Worm (Caenorhabditis elegans) whole organism, late embryonic: ENCODE results near the gene fshr-1.

Source experiments
- C38D4.7 ChIP-seq: fragments of 200-800 bp; sonication (Bioruptor generic); optimal IDR thresholded peaks from 2 replicates; lab custom pipeline; 2018; ENCODE audit warnings: mild to moderate bottlenecking, missing genetic modification characterization, moderate library complexity, missing compliant biosample characterization
- F13H6.1 ChIP-seq: sonication (generic microtip); optimal IDR thresholded peaks from 2 replicates; lab custom pipeline; 2016; ENCODE audit warnings: missing genetic modification characterization, missing compliant biosample characterization
- K09A11.1 ChIP-seq: sonication (generic microtip); optimal IDR thresholded peaks from 2 replicates; lab custom pipeline; 2017; ENCODE audit warnings: antibody characterized with exemption, mild to moderate bottlenecking, missing genetic modification characterization, missing compliant biosample characterization; ENCODE audit not compliant: insufficient read depth
- T23F11.4 ChIP-seq: fragments of 200-800 bp; sonication (Bioruptor generic); optimal IDR thresholded peaks from 2 replicates; lab custom pipeline; 2018; ENCODE audit warnings: mild to moderate bottlenecking, missing genetic modification characterization, missing compliant biosample characterization
- ceh-19 ChIP-seq: fragments of 200-800 bp; sonication (Bioruptor generic); optimal IDR thresholded peaks from 2 replicates; lab custom pipeline; 2018; ENCODE audit warnings: mild to moderate bottlenecking, missing genetic modification characterization, missing compliant biosample characterization
- ceh-30 ChIP-seq: fragments of 150-350 bp; optimal IDR thresholded peaks from 2 replicates; lab custom pipeline; 2014; ENCODE audit warnings: missing biosample characterization, missing genetic modification characterization
- ceh-31 ChIP-seq: sonication (generic microtip); optimal IDR thresholded peaks from 2 replicates; lab custom pipeline; 2016; ENCODE audit warnings: missing genetic modification characterization, missing compliant biosample characterization
- ceh-34 ChIP-seq: sonication (generic microtip); optimal IDR thresholded peaks from 2 replicates; lab custom pipeline; 2016; ENCODE audit warnings: mild to moderate bottlenecking, missing genetic modification characterization, missing compliant biosample characterization
- ceh-48 ChIP-seq: sonication (generic microtip); optimal IDR thresholded peaks from 2 replicates; lab custom pipeline; 2016; ENCODE audit warnings: missing genetic modification characterization, inconsistent platforms, missing compliant biosample characterization
- che-1 ChIP-seq: sonication (generic microtip); optimal IDR thresholded peaks from 2 replicates; lab custom pipeline; 2016; ENCODE audit warnings: mild to moderate bottlenecking, missing genetic modification characterization, missing compliant biosample characterization
- dve-1 ChIP-seq: sonication (generic microtip); optimal IDR thresholded peaks from 2 replicates; lab custom pipeline; 2017; ENCODE audit warnings: antibody characterized with exemption, mild to moderate bottlenecking, missing genetic modification characterization, missing compliant biosample characterization
- elt-2 ChIP-seq: sonication (generic microtip); optimal IDR thresholded peaks from 2 replicates; lab custom pipeline; 2016; ENCODE audit warnings: missing genetic modification reagents, missing genetic modification characterization, missing compliant biosample characterization
- ets-4 ChIP-seq: sonication (generic microtip); optimal IDR thresholded peaks from 2 replicates; lab custom pipeline; 2016; ENCODE audit warnings: missing genetic modification characterization, missing compliant biosample characterization
- fax-1 ChIP-seq: sonication (generic microtip); optimal IDR thresholded peaks from 2 replicates; lab custom pipeline; 2016; ENCODE audit warnings: missing genotype, missing genetic modification characterization, missing compliant biosample characterization
- fkh-10 ChIP-seq: fragments of 150-350 bp; optimal IDR thresholded peaks from 2 replicates; lab custom pipeline; 2014; ENCODE audit warnings: missing biosample characterization, missing genetic modification reagents, missing genetic modification characterization
- gmeb-2 ChIP-seq: sonication (generic microtip); optimal IDR thresholded peaks from 2 replicates; lab custom pipeline; 2016; ENCODE audit warnings: missing genetic modification characterization, inconsistent platforms, missing compliant biosample characterization
- hlh-13 ChIP-seq: fragments of 200-800 bp; sonication (Bioruptor generic); optimal IDR thresholded peaks from 2 replicates; lab custom pipeline; 2018; ENCODE audit warnings: mild to moderate bottlenecking, missing genetic modification characterization, missing compliant biosample characterization
- hlh-15 ChIP-seq: sonication (generic microtip); optimal IDR thresholded peaks from 2 replicates; lab custom pipeline; 2016; ENCODE audit warnings: missing genetic modification characterization, missing compliant biosample characterization
- hlh-30 ChIP-seq: sonication (generic microtip); optimal IDR thresholded peaks from 2 replicates; lab custom pipeline; 2017; ENCODE audit warnings: antibody characterized with exemption, missing genetic modification characterization, missing compliant biosample characterization; ENCODE audit not compliant: insufficient read depth
- hlh-8 ChIP-seq: sonication (generic microtip); optimal IDR thresholded peaks from 2 replicates; lab custom pipeline; 2016; ENCODE audit warnings: missing genotype, missing genetic modification characterization, missing compliant biosample characterization
- lim-6 ChIP-seq: sonication (generic microtip); optimal IDR thresholded peaks from 2 replicates; lab custom pipeline; 2016; ENCODE audit warnings: missing genetic modification characterization, missing compliant biosample characterization
- mec-3 ChIP-seq: sonication (generic microtip); optimal IDR thresholded peaks from 2 replicates; lab custom pipeline; 2016; ENCODE audit warnings: borderline replicate concordance, missing genetic modification characterization, missing compliant biosample characterization
- nfya-1 ChIP-seq: sonication (generic microtip); optimal IDR thresholded peaks from 2 replicates; lab custom pipeline; 2017; ENCODE audit warnings: missing genetic modification characterization, mild to moderate bottlenecking, missing compliant biosample characterization, antibody characterized with exemption, moderate library complexity
- nhr-232 ChIP-seq: sonication (generic microtip); optimal IDR thresholded peaks from 2 replicates; lab custom pipeline; 2016; ENCODE audit warnings: missing genetic modification characterization, missing compliant biosample characterization
- npax-4 ChIP-seq: sonication (generic microtip); optimal IDR thresholded peaks from 2 replicates; lab custom pipeline; 2016; ENCODE audit warnings: missing genetic modification characterization, missing compliant biosample characterization
- odd-2 ChIP-seq: sonication (generic microtip); optimal IDR thresholded peaks from 2 replicates; lab custom pipeline; 2017; ENCODE audit warnings: antibody characterized with exemption, mild to moderate bottlenecking, missing genetic modification characterization, missing compliant biosample characterization
- pag-3 ChIP-seq: sonication (generic microtip); optimal IDR thresholded peaks from 2 replicates; lab custom pipeline; 2016; ENCODE audit warnings: missing compliant biosample characterization, missing genetic modification characterization, borderline replicate concordance
- pat-9 ChIP-seq: fragments of 200-800 bp; sonication (Bioruptor generic); optimal IDR thresholded peaks from 2 replicates; lab custom pipeline; 2018; ENCODE audit warnings: mild to moderate bottlenecking, missing genetic modification characterization, moderate library complexity, missing compliant biosample characterization
- pha-2 ChIP-seq: sonication (generic microtip); optimal IDR thresholded peaks from 2 replicates; lab custom pipeline; 2017; ENCODE audit warnings: mild to moderate bottlenecking, missing genetic modification characterization, missing compliant biosample characterization
- pqm-1 ChIP-seq: sonication (generic microtip); optimal IDR thresholded peaks from 2 replicates; lab custom pipeline; 2016; ENCODE audit warnings: missing genetic modification characterization, missing compliant biosample characterization
- pros-1 ChIP-seq: fragments of 150-350 bp; optimal IDR thresholded peaks from 2 replicates; lab custom pipeline; 2014; ENCODE audit warnings: missing biosample characterization, missing genetic modification reagents, missing genetic modification characterization
- sox-2 ChIP-seq: fragments of 200-800 bp; sonication (Bioruptor generic); IDR thresholded peaks from 2 replicates; pipeline ENCODE4 v1.3.6; 2022; ENCODE audit warnings: missing genetic modification reagents, missing genetic modification characterization, missing compliant biosample characterization
- tbx-2 ChIP-seq: sonication (generic microtip); optimal IDR thresholded peaks from 2 replicates; lab custom pipeline; 2016; ENCODE audit warnings: missing genetic modification characterization, missing compliant biosample characterization
- tbx-7 ChIP-seq: sonication (generic microtip); optimal IDR thresholded peaks from 2 replicates; lab custom pipeline; 2016; ENCODE audit warnings: missing genotype, missing genetic modification characterization, missing compliant biosample characterization
- ttx-3 ChIP-seq: sonication (generic microtip); optimal IDR thresholded peaks from 2 replicates; lab custom pipeline; 2016; ENCODE audit warnings: missing genetic modification reagents, missing genetic modification characterization, missing compliant biosample characterization
- unc-86 ChIP-seq: sonication (generic microtip); optimal IDR thresholded peaks from 2 replicates; lab custom pipeline; 2016; ENCODE audit warnings: missing genetic modification characterization, missing compliant biosample characterization
- ztf-16 ChIP-seq: sonication (generic microtip); optimal IDR thresholded peaks from 2 replicates; lab custom pipeline; 2017; ENCODE audit warnings: missing genetic modification characterization, missing compliant biosample characterization

The fshr-1 gene

ce11 chrV:9927381-9927780 is 37.7 kb downstream of the fshr-1 start:
- no peak for TF ChIP-seq ceh-30 (tag; lab: Kevin White, UChicago)
- no peak for TF ChIP-seq tbx-7 (tag; lab: Kevin White, UChicago)
- no peak for TF ChIP-seq gmeb-2
- no peak for TF ChIP-seq mec-3 (tag; lab: Kevin White, UChicago)
- TF ChIP-seq hlh-15 (tag; lab: Kevin White, UChicago) = no peak

- TF ChIP-seq pros-1 (no peak), ttx-3 (no peak), npax-4 (tag; lab: Kevin White, UChicago) (no peak), lim-6 (tag; lab: Kevin White, UChicago) (no peak), hlh-13 (GFP tag; lab: Kevin White, UChicago) (no peak), ets-4 (tag; lab: Kevin White, UChicago) (no peak), pat-9 (no peak), hlh-30 (tag; lab: Kevin White, UChicago) (peak; percentile 19)
These were observed 38.3 kb downstream of the fshr-1 start for ce11 chrV:9927954-9928353.

ce11 chrV:9930612-9931065 is 41.0 kb downstream of the fshr-1 start, which contains the start of the genes rmh-2 and suds-3:
TSS of gene rmh-2 (minus strand) at chrV:9930775.
TSS of gene suds-3 (plus strand) at chrV:9931015.
- TF ChIP-seq ceh-34 (tag; lab: Kevin White, UChicago) = peak; percentile 65
- TF ChIP-seq odd-2 (tag; lab: Kevin White, UChicago) = no peak
- peak; percentile 43 for TF ChIP-seq nfya-1 (tag; lab: Kevin White, UChicago)
- no peak for TF ChIP-seq C38D4.7 (GFP tag; lab: Kevin White, UChicago)
- no peak for TF ChIP-seq T23F11.4 (GFP tag; lab: Kevin White, UChicago)
- no peak for TF ChIP-seq hlh-8 (tag; lab: Kevin White, UChicago)
- no peak for TF ChIP-seq dve-1 (tag; lab: Kevin White, UChicago)
- no peak for TF ChIP-seq pat-9
- no peak for TF ChIP-seq pag-3
- TF ChIP-seq ceh-19 = no peak
- TF ChIP-seq ceh-31 (tag; lab: Kevin White, UChicago) = peak; percentile 4
- peak; percentile 49 for TF ChIP-seq K09A11.1
- TF ChIP-seq tbx-2 (tag; lab: Kevin White, UChicago) = peak; percentile 38
- TF ChIP-seq unc-86 (tag; lab: Kevin White, UChicago) = no peak
- no peak for TF ChIP-seq pqm-1 (tag; lab: Kevin White, UChicago)
- peak; percentile 20 for TF ChIP-seq elt-2
- no peak for TF ChIP-seq mec-3 (tag; lab: Kevin White, UChicago)
- TF ChIP-seq ttx-3 = no peak
- no peak for TF ChIP-seq nhr-232
- TF ChIP-seq che-1 (tag; lab: Kevin White, UChicago) = no peak
- TF ChIP-seq hlh-30 (tag; lab: Kevin White, UChicago) = no peak
- no peak for TF ChIP-seq ets-4 (tag; lab: Kevin White, UChicago)
- TF ChIP-seq, all 69 proteins: peak for 6

- TF ChIP-seq npax-4 (tag; lab: Kevin White, UChicago) = no peak
- TF ChIP-seq fax-1 (tag; lab: Kevin White, UChicago) = no peak
- TF ChIP-seq fkh-10 (GFP tag; lab: Kevin White, UChicago) = no peak
- no peak for TF ChIP-seq sox-2 (GFP tag; lab: Robert Waterston, UW)
- TF ChIP-seq ceh-48 (tag; lab: Kevin White, UChicago) = no peak
- TF ChIP-seq pha-2 (tag; lab: Kevin White, UChicago) = no peak
- no peak for TF ChIP-seq F13H6.1 (tag; lab: Kevin White, UChicago)
- no peak for TF ChIP-seq ztf-16 (tag; lab: Kevin White, UChicago)
These were observed 47.8 kb downstream of the fshr-1 start, which contains the start of gene srj-33 for ce11 chrV:9937435-9937834. TSS of gene srj-33 (minus strand) at chrV:9937535.
